Worm (Caenorhabditis elegans): ENCODE results near the gene F09F9.3.
A peak's percentile ranks its signal among the peaks of the same experiment; 100 is the strongest.

The F09F9.3 gene

ce11 chrX:4132243-4132642 is 11.4 kb upstream of the F09F9.3 start:
- TF ChIP-seq set-16 (GFP tag; IDR thresholded peaks at IDR 0.05) (no peak), dmd-6 (GFP tag; IDR thresholded peaks at IDR 0.05) (peak; percentile 34; the same call in 1 of the 2 replicates), dpl-1 (GFP tag; optimal IDR thresholded peaks at IDR 0.05) (peak; percentile 38), gei-8 (GFP tag; optimal IDR thresholded peaks at IDR 0.05) (peak; percentile 1), mep-1 (tag; optimal IDR thresholded peaks at IDR 0.05) (peak; percentile 37), hlh-30 (tag; optimal IDR thresholded peaks at IDR 0.05; ENCODE audit: insufficient read depth) (peak; percentile 87), nhr-77 (tag; optimal IDR thresholded peaks at IDR 0.05) (peak; percentile 38), nhr-48 (tag; optimal IDR thresholded peaks at IDR 0.05) (peak; percentile 91), F37D6.2 (tag; optimal IDR thresholded peaks at IDR 0.05) (no peak), nhr-10 (tag; optimal IDR thresholded peaks at IDR 0.05) (peak; percentile 48), aha-1 (tag) (peak; percentile 91), unc-62 (GFP tag; optimal IDR thresholded peaks at IDR 0.05 in 1 of 2) (peak in 1 of 2 experiments; percentile 96), unc-62 (tag; optimal IDR thresholded peaks at IDR 0.05) (no peak), nhr-11 (tag; optimal IDR thresholded peaks at IDR 0.05) (peak; percentile 7), lin-39 (tag; optimal IDR thresholded peaks at IDR 0.05) (no peak), R02D3.7 (tag; optimal IDR thresholded peaks at IDR 0.05) (no peak), ceh-20 (GFP tag; IDR thresholded peaks at IDR 0.05) (peak; percentile 48; the same call in 1 of the 2 replicates), hlh-11 (tag; optimal IDR thresholded peaks at IDR 0.05) (peak; percentile 89), skn-1 (tag; optimal IDR thresholded peaks at IDR 0.05) (no peak), tra-1 (GFP tag; IDR thresholded peaks at IDR 0.05) (0 out of 2 replicates have a peak, but pooled peaks have one; percentile 25), egl-27 (tag; optimal IDR thresholded peaks at IDR 0.05) (no peak), cey-2 (tag; optimal IDR thresholded peaks at IDR 0.05; ENCODE audit: borderline replicate concordance, insufficient read depth) (peak; percentile 81), dve-1 (tag; optimal IDR thresholded peaks at IDR 0.05; ENCODE audit: insufficient read depth) (peak; percentile 20), lsy-2 (tag; optimal IDR thresholded peaks at IDR 0.05) (peak; percentile 16 to 70), nhr-28 (tag; optimal IDR thresholded peaks at IDR 0.05) (peak; percentile 60), hif-1 (tag; optimal IDR thresholded peaks at IDR 0.05) (peak in 1 of 2 experiments; percentile 15), mdl-1 (tag; optimal IDR thresholded peaks at IDR 0.05) (peak in 1 of 2 experiments; percentile 79), nhr-25 (tag; optimal IDR thresholded peaks at IDR 0.05; ENCODE audit: borderline replicate concordance, insufficient read depth) (peak; percentile 26), mxl-3 (GFP tag; optimal IDR thresholded peaks at IDR 0.05) (peak; percentile 97), Y105C5A.15 (GFP tag; IDR thresholded peaks at IDR 0.05) (no peak)

ce11 chrX:4131354-4131753 is 10.5 kb upstream of the F09F9.3 start:
- TF ChIP-seq ceh-32 (tag; optimal IDR thresholded peaks at IDR 0.05; ENCODE audit: poor library complexity) = no peak
- no peak for TF ChIP-seq pha-4 (GFP tag; IDR thresholded peaks at IDR 0.05)
- TF ChIP-seq pha-4 (tag; optimal IDR thresholded peaks at IDR 0.05) = no peak
- TF ChIP-seq madf-5 (GFP tag; IDR thresholded peaks at IDR 0.05) = no peak
- TF ChIP-seq tag-97 (GFP tag; IDR thresholded peaks at IDR 0.05) = no peak
- peak; percentile 11 for TF ChIP-seq hlh-11 (tag; optimal IDR thresholded peaks at IDR 0.05)
- TF ChIP-seq zip-11 (GFP tag; IDR thresholded peaks at IDR 0.05) = no peak
- no peak for TF ChIP-seq mxl-3 (GFP tag; optimal IDR thresholded peaks at IDR 0.05)
- no peak for TF ChIP-seq zip-2 (tag; optimal IDR thresholded peaks at IDR 0.05)
- peak in 1 of 2 experiments; percentile 3 for TF ChIP-seq hif-1 (tag; optimal IDR thresholded peaks at IDR 0.05)
- peak; percentile 25 for TF ChIP-seq hlh-30 (tag; optimal IDR thresholded peaks at IDR 0.05; ENCODE audit: insufficient read depth)
- TF ChIP-seq pqm-1 (tag; optimal IDR thresholded peaks at IDR 0.05) = no peak

ce11 chrX:4128684-4129083 is 7.8 kb upstream of the F09F9.3 start:
- peak in 1 of 2 experiments; percentile 25 for TF ChIP-seq unc-62 (GFP tag; optimal IDR thresholded peaks at IDR 0.05 in 1 of 2)
- TF ChIP-seq unc-62 (tag; optimal IDR thresholded peaks at IDR 0.05) = no peak
- TF ChIP-seq tra-1 (GFP tag; IDR thresholded peaks at IDR 0.05) = no peak

Data from whole organism, L4 larva.